Fruit fly (Drosophila melanogaster): ENCODE results near the gene daw.

Gene daw

dm6 chr2L:2799909-2800478 lies 5.1 kb upstream of the daw start, which contains the start of gene Syt1:
Gene Syt1, minus strand, starts transcription at chr2L:2799979.
- TF ChIP-seq Deaf1 (tag; optimal IDR thresholded peaks at IDR 0.05) (peak; percentile 20), dysf (GFP tag; IDR thresholded peaks at IDR 0.05) (peak; percentile 42; the same call in 1 of the 3 replicates), ase (GFP tag; IDR thresholded peaks at IDR 0.05) (0 out of 3 replicates have a peak, but pooled peaks have one; percentile 18), CG2678 (tag; optimal IDR thresholded peaks at IDR 0.05) (peak; percentile 2), NFAT (GFP tag; IDR thresholded peaks at IDR 0.05) (peak; percentile 22; the same call in 1 of the 2 replicates), CG11085 (GFP tag; IDR thresholded peaks at IDR 0.05) (no peak), mld (GFP tag; IDR thresholded peaks at IDR 0.05; ENCODE audit: partially characterized antibody) (no peak), seq (GFP tag; IDR thresholded peaks at IDR 0.05) (0 out of 2 replicates have a peak, but pooled peaks have one; percentile 10), CG11456 (GFP tag; IDR thresholded peaks at IDR 0.05) (0 out of 3 replicates have a peak, but pooled peaks have one; percentile 59), CG9932 (GFP tag; IDR thresholded peaks at IDR 0.05) (peak; percentile 35; the same call in 1 of the 2 replicates), Ets65A (GFP tag) (peak; percentile 84), CG10209 (GFP tag; optimal IDR thresholded peaks at IDR 0.05) (no peak), ewg (GFP tag; optimal IDR thresholded peaks at IDR 0.05) (peak; percentile 76), Hmr (GFP tag; optimal IDR thresholded peaks at IDR 0.05) (peak; percentile 7), CG8290 (GFP tag; optimal IDR thresholded peaks at IDR 0.05) (no peak), CG8290 (tag; optimal IDR thresholded peaks at IDR 0.05) (peak in 1 of 2 experiments; percentile 0), Dbx (GFP tag; IDR thresholded peaks at IDR 0.05) (peak; percentile 27; the same call in 1 of the 3 replicates), CG17568 (GFP tag; optimal IDR thresholded peaks at IDR 0.05) (no peak), lab (GFP tag; optimal IDR thresholded peaks at IDR 0.05) (peak; percentile 42), CG10274 (GFP tag; optimal IDR thresholded peaks at IDR 0.05) (peak; percentile 84), gro (GFP tag; optimal IDR thresholded peaks at IDR 0.05) (peak; percentile 22), onecut (GFP tag; IDR thresholded peaks at IDR 0.05) (peak; percentile 99), Optix (GFP tag; IDR thresholded peaks at IDR 0.05) (no peak), lmd (GFP tag; IDR thresholded peaks at IDR 0.05) (peak; percentile 5; the same call in 1 of the 2 replicates), CG18599 (GFP tag; optimal IDR thresholded peaks at IDR 0.05) (peak; percentile 33), crp (GFP tag; optimal IDR thresholded peaks at IDR 0.05) (peak in 1 of 2 experiments; percentile 46), slbo (GFP tag; IDR thresholded peaks at IDR 0.05) (peak; percentile 16; the same call in 1 of the 2 replicates), CG2199 (GFP tag; IDR thresholded peaks at IDR 0.05) (no peak), ftz-f1 (GFP tag; optimal IDR thresholded peaks at IDR 0.05) (no peak), Med (GFP tag) (peak; percentile 40), crol (GFP tag; IDR thresholded peaks at IDR 0.05) (peak; percentile 86), CG2120 (GFP tag; optimal IDR thresholded peaks at IDR 0.05) (peak; percentile 2), CG16779 (GFP tag; IDR thresholded peaks at IDR 0.05) (0 out of 2 replicates have a peak, but pooled peaks have one; percentile 32), lilli (GFP tag; optimal IDR thresholded peaks at IDR 0.05) (peak; percentile 15)

- TF ChIP-seq CG10543 (GFP tag; optimal IDR thresholded peaks at IDR 0.05) (peak; percentile 29), CG6683 (GFP tag; optimal IDR thresholded peaks at IDR 0.05) (no peak), insv (GFP tag; optimal IDR thresholded peaks at IDR 0.05) (no peak), Opbp (GFP tag; IDR thresholded peaks at IDR 0.05; ENCODE audit: partially characterized antibody) (no peak), CG4424 (GFP tag; optimal IDR thresholded peaks at IDR 0.05) (no peak), B-H1 (GFP tag; IDR thresholded peaks at IDR 0.05) (no peak), scrt (GFP tag; optimal IDR thresholded peaks at IDR 0.05) (no peak), CG7839 (tag; optimal IDR thresholded peaks at IDR 0.05) (no peak), CG4617 (GFP tag; optimal IDR thresholded peaks at IDR 0.05; ENCODE audit: borderline replicate concordance) (no peak), CG17385 (GFP tag; optimal IDR thresholded peaks at IDR 0.05) (no peak), D19A (tag; optimal IDR thresholded peaks at IDR 0.05) (no peak), slp2 (GFP tag; optimal IDR thresholded peaks at IDR 0.05) (no peak), ftz-f1 (GFP tag; optimal IDR thresholded peaks at IDR 0.05) (peak; percentile 41), CG13123 (GFP tag; optimal IDR thresholded peaks at IDR 0.05) (no peak), CG32767 (GFP tag; IDR thresholded peaks at IDR 0.05) (no peak), az2 (GFP tag; optimal IDR thresholded peaks at IDR 0.05) (no peak), tgo (GFP tag; IDR thresholded peaks at IDR 0.05) (no peak)
Observed at dm6 chr2L:2800956-2801776, 3.9 kb upstream of the daw start.

All from whole organism, embryonic.